Worm (Caenorhabditis elegans): Measurements from ENCODE around the gene C33G8.13.

The C33G8.13 gene

ce11 chrV:6989626-6990138, 26.1 kb downstream of the C33G8.13 start, which contains the start of gene nhr-140:
TSS of gene nhr-140 (minus strand) at chrV:6989676.
- no peak for TF ChIP-seq ref-1 (GFP tag; conservative IDR thresholded peaks at IDR 0.05)
- no peak for TF ChIP-seq ztf-23 (GFP tag; IDR thresholded peaks at IDR 0.05)

- TF ChIP-seq cog-1 (tag; optimal IDR thresholded peaks at IDR 0.05) (no peak), flt-1 (GFP tag; IDR thresholded peaks at IDR 0.05) (no peak), klf-2 (GFP tag; conservative IDR thresholded peaks at IDR 0.05) (no peak), ref-1 (GFP tag; conservative IDR thresholded peaks at IDR 0.05) (no peak), ztf-23 (GFP tag; IDR thresholded peaks at IDR 0.05) (no peak), med-1 (GFP tag; optimal IDR thresholded peaks at IDR 0.05; ENCODE audit: insufficient read depth) (no peak), ztf-29 (GFP tag; IDR thresholded peaks at IDR 0.05) (no peak), tab-1 (GFP tag; IDR thresholded peaks at IDR 0.05) (no peak), T22C8.4 (GFP tag; IDR thresholded peaks at IDR 0.05) (no peak)
These were observed 28.1 kb downstream of the C33G8.13 start, which contains the start of gene nhr-139 for ce11 chrV:6987673-6988072. TSS of gene nhr-139 (minus strand) at chrV:6987773.

- TF ChIP-seq klf-2 (GFP tag; conservative IDR thresholded peaks at IDR 0.05), result no peak
- no peak for TF ChIP-seq ztf-29 (GFP tag; IDR thresholded peaks at IDR 0.05)
- TF ChIP-seq ztf-23 (GFP tag; IDR thresholded peaks at IDR 0.05), result no peak
- no peak for TF ChIP-seq med-1 (GFP tag; optimal IDR thresholded peaks at IDR 0.05; ENCODE audit: insufficient read depth)
- no peak for TF ChIP-seq flt-1 (GFP tag; IDR thresholded peaks at IDR 0.05)
- TF ChIP-seq ref-1 (GFP tag; conservative IDR thresholded peaks at IDR 0.05), result no peak
- TF ChIP-seq cog-1 (tag; optimal IDR thresholded peaks at IDR 0.05), result no peak
- no peak for TF ChIP-seq T22C8.4 (GFP tag; IDR thresholded peaks at IDR 0.05)
- no peak for TF ChIP-seq tab-1 (GFP tag; IDR thresholded peaks at IDR 0.05)
These were observed 29.8 kb downstream of the C33G8.13 start, which contains the start of gene nhr-163 for ce11 chrV:6985943-6986342. TSS of gene nhr-163 (minus strand) at chrV:6986043.

- TF ChIP-seq flt-1 (GFP tag; IDR thresholded peaks at IDR 0.05) (no peak), klf-2 (GFP tag; conservative IDR thresholded peaks at IDR 0.05) (no peak), ztf-23 (GFP tag; IDR thresholded peaks at IDR 0.05) (no peak), med-1 (GFP tag; optimal IDR thresholded peaks at IDR 0.05; ENCODE audit: insufficient read depth) (no peak), tab-1 (GFP tag; IDR thresholded peaks at IDR 0.05) (no peak), ztf-29 (GFP tag; IDR thresholded peaks at IDR 0.05) (no peak), cog-1 (tag; optimal IDR thresholded peaks at IDR 0.05) (no peak), T22C8.4 (GFP tag; IDR thresholded peaks at IDR 0.05) (no peak), ref-1 (GFP tag; conservative IDR thresholded peaks at IDR 0.05) (no peak)
These were observed 33.0 kb downstream of the C33G8.13 start, which contains the start of gene nhr-161 for ce11 chrV:6982813-6983212. TSS of gene nhr-161 (minus strand) at chrV:6982913.

- TF ChIP-seq ztf-29 (GFP tag; IDR thresholded peaks at IDR 0.05), result no peak
- TF ChIP-seq flt-1 (GFP tag; IDR thresholded peaks at IDR 0.05), result no peak
- no peak for TF ChIP-seq T22C8.4 (GFP tag; IDR thresholded peaks at IDR 0.05)
- TF ChIP-seq tab-1 (GFP tag; IDR thresholded peaks at IDR 0.05), result no peak
- no peak for TF ChIP-seq med-1 (GFP tag; optimal IDR thresholded peaks at IDR 0.05; ENCODE audit: insufficient read depth)
- no peak for TF ChIP-seq klf-2 (GFP tag; conservative IDR thresholded peaks at IDR 0.05)
- TF ChIP-seq ref-1 (GFP tag; conservative IDR thresholded peaks at IDR 0.05), result no peak
- TF ChIP-seq cog-1 (tag; optimal IDR thresholded peaks at IDR 0.05), result no peak
- TF ChIP-seq ztf-23 (GFP tag; IDR thresholded peaks at IDR 0.05), result no peak
These were observed 36.8 kb downstream of the C33G8.13 start, which contains the start of gene sre-12 for ce11 chrV:6979019-6979418. TSS of gene sre-12 (minus strand) at chrV:6979119.

ce11 chrV:6976047-6976446, 39.7 kb downstream of the C33G8.13 start, which contains the start of gene srx-16:
TSS of gene srx-16 (plus strand) at chrV:6976347.
- no peak for TF ChIP-seq tab-1 (GFP tag; IDR thresholded peaks at IDR 0.05)
- no peak for TF ChIP-seq T22C8.4 (GFP tag; IDR thresholded peaks at IDR 0.05)
- TF ChIP-seq med-1 (GFP tag; optimal IDR thresholded peaks at IDR 0.05; ENCODE audit: insufficient read depth), result no peak
- TF ChIP-seq ztf-23 (GFP tag; IDR thresholded peaks at IDR 0.05), result no peak
- TF ChIP-seq ztf-29 (GFP tag; IDR thresholded peaks at IDR 0.05), result no peak
- TF ChIP-seq ref-1 (GFP tag; conservative IDR thresholded peaks at IDR 0.05), result no peak
- no peak for TF ChIP-seq cog-1 (tag; optimal IDR thresholded peaks at IDR 0.05)
- TF ChIP-seq klf-2 (GFP tag; conservative IDR thresholded peaks at IDR 0.05), result no peak
- TF ChIP-seq flt-1 (GFP tag; IDR thresholded peaks at IDR 0.05), result no peak

- TF ChIP-seq ztf-23 (GFP tag; IDR thresholded peaks at IDR 0.05), result no peak
- TF ChIP-seq tab-1 (GFP tag; IDR thresholded peaks at IDR 0.05), result no peak
- TF ChIP-seq med-1 (GFP tag; optimal IDR thresholded peaks at IDR 0.05; ENCODE audit: insufficient read depth), result no peak
- no peak for TF ChIP-seq flt-1 (GFP tag; IDR thresholded peaks at IDR 0.05)
- TF ChIP-seq klf-2 (GFP tag; conservative IDR thresholded peaks at IDR 0.05), result no peak
- no peak for TF ChIP-seq ref-1 (GFP tag; conservative IDR thresholded peaks at IDR 0.05)
- TF ChIP-seq ztf-29 (GFP tag; IDR thresholded peaks at IDR 0.05), result no peak
- TF ChIP-seq cog-1 (tag; optimal IDR thresholded peaks at IDR 0.05), result no peak
- no peak for TF ChIP-seq T22C8.4 (GFP tag; IDR thresholded peaks at IDR 0.05)
These were observed 44.2 kb downstream of the C33G8.13 start, which contains the start of gene srx-59 for ce11 chrV:6971567-6971966. TSS of gene srx-59 (plus strand) at chrV:6971867.

ce11 chrV:6969950-6970532, 45.7 kb downstream of the C33G8.13 start, which contains the start of gene ptr-15:
TSS of gene ptr-15 (minus strand) at chrV:6970000.
- no peak for TF ChIP-seq med-1 (GFP tag; optimal IDR thresholded peaks at IDR 0.05; ENCODE audit: insufficient read depth)
- TF ChIP-seq tab-1 (GFP tag; IDR thresholded peaks at IDR 0.05), result no peak
- TF ChIP-seq flt-1 (GFP tag; IDR thresholded peaks at IDR 0.05), result no peak
- TF ChIP-seq ztf-23 (GFP tag; IDR thresholded peaks at IDR 0.05), result no peak
- no peak for TF ChIP-seq klf-2 (GFP tag; conservative IDR thresholded peaks at IDR 0.05)
- no peak for TF ChIP-seq cog-1 (tag; optimal IDR thresholded peaks at IDR 0.05)
- TF ChIP-seq ref-1 (GFP tag; conservative IDR thresholded peaks at IDR 0.05), result no peak
- no peak for TF ChIP-seq ztf-29 (GFP tag; IDR thresholded peaks at IDR 0.05)
- TF ChIP-seq T22C8.4 (GFP tag; IDR thresholded peaks at IDR 0.05), result no peak

Data from whole organism, midembryonic.